Fruit fly (Drosophila melanogaster): ENCODE data around the gene nom.

nom gene

DNA sequence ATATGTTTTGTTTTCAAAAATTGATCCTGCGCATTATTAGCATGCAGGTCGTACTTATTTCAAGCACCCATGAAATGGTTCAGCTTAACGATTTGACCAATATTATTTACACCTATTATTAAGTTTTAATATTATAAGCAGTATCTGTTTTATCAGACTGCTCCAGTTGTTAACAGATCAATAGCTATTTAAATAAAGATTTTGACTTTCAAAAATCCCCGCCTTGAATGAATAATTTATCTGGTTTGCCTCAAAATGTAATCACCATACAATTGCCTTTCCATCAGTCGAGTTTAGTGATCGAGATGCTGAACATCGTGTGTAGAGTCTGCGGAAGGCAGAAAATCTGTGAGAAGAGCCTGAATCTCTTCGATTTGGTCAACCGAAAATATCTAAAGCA lies 2.2 kb downstream of the nom start, which contains the start of gene ouib:
Gene ouib (plus strand): TSS at position 301 of the 400 bp plus-strand sequence.
- TF ChIP-seq gl (tag; optimal IDR thresholded peaks at IDR 0.05) (no peak), CG32121 (GFP tag; IDR thresholded peaks at IDR 0.05) (no peak), CG4496 (GFP tag; IDR thresholded peaks at IDR 0.05) (no peak), CG8159 (tag; optimal IDR thresholded peaks at IDR 0.05) (no peak), CG13204 (GFP tag; optimal IDR thresholded peaks at IDR 0.05) (no peak), CG17806 (tag; optimal IDR thresholded peaks at IDR 0.05) (no peak), Pif1A (GFP tag; optimal IDR thresholded peaks at IDR 0.05) (no peak), Pif1B (GFP tag; optimal IDR thresholded peaks at IDR 0.05) (no peak), CG9948 (tag; optimal IDR thresholded peaks at IDR 0.05) (no peak), Snoo (tag; optimal IDR thresholded peaks at IDR 0.05) (no peak)

DNA sequence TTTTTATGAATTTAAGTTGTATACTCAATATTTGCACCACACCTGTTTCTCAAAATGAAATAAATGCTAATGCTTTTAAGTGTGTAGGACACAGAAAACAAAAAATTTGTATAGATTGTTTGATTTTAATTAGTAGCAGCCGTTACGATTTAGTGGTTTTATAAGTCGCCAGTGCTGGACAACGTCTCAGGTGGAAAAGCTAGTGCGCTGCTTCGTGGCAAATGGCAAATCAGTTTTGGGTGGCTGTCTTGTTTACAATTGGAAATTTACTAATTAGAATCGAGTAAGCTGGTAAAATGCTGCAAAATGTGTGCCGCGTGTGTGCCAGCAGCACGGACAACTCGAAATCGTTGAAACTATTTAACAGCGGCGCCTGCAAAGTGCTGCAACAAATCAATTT lies 3.7 kb downstream of the nom start, which contains the start of gene CG8159:
Gene CG8159 (plus strand): TSS at position 223 of the 400 bp plus-strand sequence.
- TF ChIP-seq Pif1B (GFP tag; optimal IDR thresholded peaks at IDR 0.05) = no peak
- TF ChIP-seq rn (GFP tag; IDR thresholded peaks at IDR 0.05) = no peak
- TF ChIP-seq Snoo (tag; optimal IDR thresholded peaks at IDR 0.05) = no peak
- TF ChIP-seq CG32121 (GFP tag; IDR thresholded peaks at IDR 0.05) = no peak
- TF ChIP-seq Pif1A (GFP tag; optimal IDR thresholded peaks at IDR 0.05) = no peak
- TF ChIP-seq CG13204 (GFP tag; optimal IDR thresholded peaks at IDR 0.05) = no peak
- no peak for TF ChIP-seq CG4496 (GFP tag; IDR thresholded peaks at IDR 0.05)
- no peak for TF ChIP-seq fd96Ca (GFP tag; IDR thresholded peaks at IDR 0.05)
- TF ChIP-seq CG15710 (tag; optimal IDR thresholded peaks at IDR 0.05) = no peak
- no peak for TF ChIP-seq CG14655 (GFP tag; optimal IDR thresholded peaks at IDR 0.05)
- no peak for TF ChIP-seq CG9948 (tag; optimal IDR thresholded peaks at IDR 0.05)
- no peak for TF ChIP-seq CG17806 (tag; optimal IDR thresholded peaks at IDR 0.05)
- no peak for TF ChIP-seq CG34367 (tag; optimal IDR thresholded peaks at IDR 0.05)
- TF ChIP-seq CG12605 (GFP tag; IDR thresholded peaks at IDR 0.05) = no peak
- no peak for TF ChIP-seq CG8301 (tag; optimal IDR thresholded peaks at IDR 0.05)
- TF ChIP-seq D1 (tag; optimal IDR thresholded peaks at IDR 0.05) = no peak
- TF ChIP-seq CG8159 (tag; optimal IDR thresholded peaks at IDR 0.05) = no peak
- TF ChIP-seq Ets98B (GFP tag; IDR thresholded peaks at IDR 0.05) = no peak
- TF ChIP-seq gl (tag; optimal IDR thresholded peaks at IDR 0.05) = no peak
- TF ChIP-seq EcR (GFP tag; optimal IDR thresholded peaks at IDR 0.05) = no peak

DNA sequence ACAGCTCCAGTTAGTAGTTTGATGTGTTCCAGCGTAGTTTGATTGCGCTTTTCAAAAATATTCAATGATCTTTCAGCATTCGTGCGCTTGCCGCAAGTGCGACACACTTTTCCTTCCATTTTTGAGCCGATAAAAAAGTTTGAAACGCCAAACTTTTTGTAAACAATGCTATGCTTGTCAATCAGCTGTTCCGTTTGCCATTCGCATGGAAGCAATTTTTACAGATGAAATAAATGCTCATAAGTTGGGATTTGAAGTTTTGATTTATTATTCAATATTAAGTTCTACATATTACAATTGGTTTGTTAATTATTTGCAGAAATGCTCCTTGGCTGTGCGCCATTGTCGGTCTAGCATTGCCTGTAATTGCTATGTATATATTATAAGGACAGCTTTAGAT lies 6.6 kb downstream of the nom start, which contains the start of gene ranshi:
Gene ranshi (minus strand): TSS at position 152 of the 400 bp plus-strand sequence.
- TF ChIP-seq CG15710 (tag; optimal IDR thresholded peaks at IDR 0.05) = no peak
- no peak for TF ChIP-seq D1 (tag; optimal IDR thresholded peaks at IDR 0.05)
- no peak for TF ChIP-seq CG32121 (GFP tag; IDR thresholded peaks at IDR 0.05)
- no peak for TF ChIP-seq CG34367 (tag; optimal IDR thresholded peaks at IDR 0.05)
- no peak for TF ChIP-seq CG10348 (GFP tag; IDR thresholded peaks at IDR 0.05)
- no peak for TF ChIP-seq gl (tag; optimal IDR thresholded peaks at IDR 0.05)

DNA sequence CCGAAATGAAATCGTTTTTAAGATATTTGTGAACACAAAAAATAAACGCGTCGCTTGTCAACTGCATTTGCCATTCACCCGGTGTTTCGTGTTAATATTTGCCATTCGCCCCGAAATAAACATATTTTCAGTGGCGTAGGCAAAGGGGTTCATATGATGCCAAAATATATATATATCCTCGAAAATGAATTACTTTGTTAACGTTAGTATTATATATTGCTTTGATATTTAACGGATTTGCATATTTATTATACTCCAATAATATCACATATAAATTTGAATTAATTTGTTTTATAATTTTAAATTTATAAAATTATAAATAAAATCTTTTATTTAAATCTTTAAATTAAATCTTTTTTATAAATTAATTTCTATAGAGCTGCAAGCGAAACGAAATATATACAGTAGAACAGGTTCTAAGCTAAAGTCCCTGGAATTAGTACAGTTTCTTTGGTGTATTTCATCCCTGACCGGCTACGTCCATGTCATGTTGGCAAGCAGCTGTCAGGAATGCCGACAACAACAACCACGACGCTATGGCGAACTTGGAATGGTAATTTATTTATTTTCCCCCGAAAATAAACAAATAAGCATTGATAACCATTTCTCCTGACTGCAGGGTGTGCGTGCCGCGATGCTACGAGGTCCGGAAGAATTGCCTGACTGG lies 8.8 kb downstream of the nom start, which contains the start of the genes M1BP and CG8202:
Gene M1BP (minus strand): TSS at position 102 of the 667 bp plus-strand sequence.
Gene CG8202 (plus strand): TSS at position 495 of the 667 bp plus-strand sequence.
- TF ChIP-seq CG17806 (tag; optimal IDR thresholded peaks at IDR 0.05) (peak; percentile 73), CG12605 (GFP tag; IDR thresholded peaks at IDR 0.05) (0 out of 2 replicates have a peak, but pooled peaks have one; percentile 31), Ets98B (GFP tag; IDR thresholded peaks at IDR 0.05) (peak; percentile 54; the same call in 1 of the 2 replicates), Pif1B (GFP tag; optimal IDR thresholded peaks at IDR 0.05) (no peak), EcR (GFP tag; optimal IDR thresholded peaks at IDR 0.05) (no peak), CG32121 (GFP tag; IDR thresholded peaks at IDR 0.05) (peak; percentile 64), Pif1A (GFP tag; optimal IDR thresholded peaks at IDR 0.05) (no peak), CG8159 (tag; optimal IDR thresholded peaks at IDR 0.05) (peak; percentile 98), CG15710 (tag; optimal IDR thresholded peaks at IDR 0.05) (peak; percentile 88), gl (tag; optimal IDR thresholded peaks at IDR 0.05) (no peak), CG14655 (GFP tag; optimal IDR thresholded peaks at IDR 0.05) (no peak), CG9948 (tag; optimal IDR thresholded peaks at IDR 0.05) (peak; percentile 85), D1 (tag; optimal IDR thresholded peaks at IDR 0.05) (no peak), fd96Ca (GFP tag; IDR thresholded peaks at IDR 0.05) (peak; percentile 63; the same call in 2 of the 3 replicates), Snoo (tag; optimal IDR thresholded peaks at IDR 0.05) (peak; percentile 88), CG34367 (tag; optimal IDR thresholded peaks at IDR 0.05) (peak; percentile 72), CG13204 (GFP tag; optimal IDR thresholded peaks at IDR 0.05) (no peak), CG10348 (GFP tag; IDR thresholded peaks at IDR 0.05) (no peak), CG4496 (GFP tag; IDR thresholded peaks at IDR 0.05) (peak; percentile 68), CG8301 (tag; optimal IDR thresholded peaks at IDR 0.05) (no peak), rn (GFP tag; IDR thresholded peaks at IDR 0.05) (no peak)

DNA sequence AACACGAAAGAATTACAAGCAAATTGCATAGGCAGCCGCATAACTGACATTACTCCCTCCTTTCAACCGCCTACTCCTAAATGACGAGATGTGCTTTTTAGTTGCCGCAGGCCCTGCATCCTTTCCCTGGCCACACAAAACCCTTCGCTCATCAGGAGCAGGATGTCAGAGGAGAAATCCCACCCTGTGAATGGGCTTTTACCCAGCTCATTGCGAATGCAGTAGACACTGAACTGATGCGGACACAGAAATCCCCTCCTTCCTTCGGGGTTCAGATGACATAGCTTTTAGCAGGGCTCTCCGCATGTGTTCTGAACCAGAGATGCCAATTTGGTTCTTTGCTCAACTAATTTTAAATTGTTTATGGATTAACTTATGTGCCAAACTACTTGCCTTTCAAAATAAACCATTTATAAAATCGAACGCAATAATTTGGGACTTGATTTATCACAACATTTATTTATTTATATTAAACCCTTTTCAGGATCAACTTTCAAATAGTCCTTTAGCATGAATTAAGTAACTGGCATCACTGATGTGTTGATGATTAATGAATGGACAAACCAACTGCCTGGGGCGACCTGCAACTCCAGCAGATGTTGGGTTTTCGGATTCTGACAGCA lies 16.3 kb downstream of the nom start:
- TF ChIP-seq CG17806 (tag; optimal IDR thresholded peaks at IDR 0.05) (peak; percentile 49), CG8159 (tag; optimal IDR thresholded peaks at IDR 0.05) (peak; percentile 76), Snoo (tag; optimal IDR thresholded peaks at IDR 0.05) (peak; percentile 31), CG9948 (tag; optimal IDR thresholded peaks at IDR 0.05) (peak; percentile 11), CG15710 (tag; optimal IDR thresholded peaks at IDR 0.05) (peak; percentile 34), Pif1B (GFP tag; optimal IDR thresholded peaks at IDR 0.05) (no peak), CG13204 (GFP tag; optimal IDR thresholded peaks at IDR 0.05) (no peak)

Measured in whole organism, pupa.